Fruit fly (Drosophila melanogaster): ENCODE data around the gene CG3631.

- TF ChIP-seq pan (optimal IDR thresholded peaks at IDR 0.05) (no peak), CG8478 (optimal IDR thresholded peaks at IDR 0.05) (no peak), usp (GFP tag; optimal IDR thresholded peaks at IDR 0.05) (no peak), EcR (GFP tag; optimal IDR thresholded peaks at IDR 0.05) (no peak), psq (optimal IDR thresholded peaks at IDR 0.05) (no peak)
These were observed 34.5 kb upstream of the CG3631 start, which contains the start of gene CG3610 for dm6 chr3R:14844743-14845142.

Data from whole organism.